Worm (Caenorhabditis elegans) whole organism, young adult: ENCODE data around the gene F20A1.8.

Experiments used
- F10E7.11 ChIP-seq: sonication (generic microtip); optimal IDR thresholded peaks from 2 replicates; lab custom pipeline; 2017; ENCODE audit warnings: mild to moderate bottlenecking, missing genetic modification characterization, moderate library complexity, missing compliant biosample characterization
- fkh-3 ChIP-seq: sonication (generic microtip); optimal IDR thresholded peaks from 2 replicates; lab custom pipeline; 2016; ENCODE audit warnings: mild to moderate bottlenecking, missing genetic modification characterization, missing compliant biosample characterization
- gei-17 ChIP-seq: fragments of 200-800 bp; sonication (Bioruptor generic); optimal IDR thresholded peaks from 2 replicates; lab custom pipeline; 2018; ENCODE audit warnings: mild to moderate bottlenecking, missing genetic modification characterization, missing compliant biosample characterization
- lin-35 ChIP-seq, 3 experiments: fragments of 150-350 bp in 2 of 3; sonication (generic microtip) in 1 of 3; optimal IDR thresholded peaks; 2 replicates each; lab custom pipeline; 2014 to 2018; ENCODE audit warnings: missing biosample characterization in 3 of 3, missing genetic modification characterization in 3 of 3, missing genetic modification reagents in 3 of 3
- snpc-4 ChIP-seq, 5 experiments: fragments of 150-350 bp in 1 of 5; sonication (generic microtip) in 4 of 5; optimal IDR thresholded peaks; 2 replicates each; lab custom pipeline; 2014 to 2018; ENCODE audit warnings: missing genetic modification characterization in 5 of 5, missing biosample characterization in 3 of 5, antibody characterized with exemption in 2 of 5, mild to moderate bottlenecking in 2 of 5, missing compliant biosample characterization in 2 of 5, missing genotype in 2 of 5, moderate library complexity in 2 of 5, missing genetic modification reagents in 1 of 5
- sptf-2 ChIP-seq: fragments of 200-800 bp; sonication (Bioruptor generic); optimal IDR thresholded peaks from 2 replicates; lab custom pipeline; 2018; ENCODE audit warnings: mild to moderate bottlenecking, missing genetic modification characterization, missing compliant biosample characterization

- peak; percentile 58 for TF ChIP-seq snpc-4 (GFP tag; optimal IDR thresholded peaks at IDR 0.05; lab: Kevin White, UChicago)
- TF ChIP-seq snpc-4 (tag; optimal IDR thresholded peaks at IDR 0.05; lab: Kevin White, UChicago) = peak; percentile 73 to 83 (median 81)
- no peak for TF ChIP-seq F10E7.11 (tag; lab: Kevin White, UChicago)
- no peak for TF ChIP-seq sptf-2
- peak; percentile 54 to 81 (median 55) for TF ChIP-seq lin-35 (GFP tag; optimal IDR thresholded peaks at IDR 0.05; lab: Kevin White, UChicago)
- peak; percentile 35 for TF ChIP-seq gei-17
- no peak for TF ChIP-seq fkh-3 (tag; lab: Kevin White, UChicago)
Observed at ce11 chrV:7060396-7060795, 13.0 kb upstream of the F20A1.8 start, which contains the start of the genes Y57E12AL.6 and Y57E12AL.1.
